Worm (Caenorhabditis elegans): ENCODE measurements around the gene F48G7.13.

DNA sequence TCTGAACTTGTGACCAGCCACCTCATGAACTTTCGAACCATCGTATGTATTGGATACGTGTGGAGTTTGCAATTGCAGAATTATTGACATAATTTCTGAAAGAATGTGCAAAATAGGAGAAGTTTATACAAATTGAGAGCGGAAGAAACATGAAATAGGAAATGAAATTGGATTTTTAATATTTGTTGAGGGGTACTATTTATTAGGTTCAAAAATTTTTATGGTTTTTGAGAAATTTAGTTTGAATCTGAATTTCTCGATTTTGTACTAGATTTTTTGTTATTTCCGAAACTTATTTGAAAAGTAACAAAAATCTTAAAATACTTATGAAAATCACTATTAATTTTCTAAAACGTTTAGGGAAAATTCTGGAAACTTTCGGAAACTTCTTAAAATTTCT is 13.2 kb downstream of the F48G7.13 start, which contains the start of gene F48G7.9:
- TF ChIP-seq nhr-11 (tag; optimal IDR thresholded peaks at IDR 0.05): no peak
- no peak for TF ChIP-seq ama-1 (optimal IDR thresholded peaks at IDR 0.05)
- TF ChIP-seq unc-55 (GFP tag; optimal IDR thresholded peaks at IDR 0.05): no peak
- no peak for TF ChIP-seq ceh-22 (tag; optimal IDR thresholded peaks at IDR 0.05)
- no peak for TF ChIP-seq F13H6.1 (tag; optimal IDR thresholded peaks at IDR 0.05)
- TF ChIP-seq tbx-7 (tag; optimal IDR thresholded peaks at IDR 0.05): no peak
- no peak for TF ChIP-seq C38D4.7 (GFP tag; optimal IDR thresholded peaks at IDR 0.05)
- no peak for TF ChIP-seq sox-2 (GFP tag; IDR thresholded peaks at IDR 0.05)
